Worm (Caenorhabditis elegans): ENCODE data around the gene grd-4.

DNA sequence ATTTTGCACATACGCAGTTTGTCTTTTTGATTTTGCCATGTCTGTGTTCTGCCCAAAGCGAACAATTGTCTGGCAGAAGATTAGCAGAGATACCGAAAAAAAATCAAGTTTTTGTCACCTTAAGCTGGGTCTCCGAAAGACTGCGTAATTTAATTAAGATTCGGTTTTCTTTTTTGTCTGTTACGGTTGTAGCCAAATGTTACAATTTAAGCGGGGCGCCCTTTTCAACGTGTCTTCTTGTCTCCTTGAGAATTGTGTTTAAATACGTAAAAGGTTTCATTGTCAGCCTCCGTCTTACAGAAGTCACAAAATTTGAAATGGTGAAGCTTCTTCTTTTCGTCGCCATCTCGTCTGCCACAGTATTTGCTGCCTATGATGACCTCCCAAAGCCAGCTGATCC lies 1.3 kb upstream of the grd-4 start, which contains the start of gene grd-14:
- TF ChIP-seq pax-3 (tag; optimal IDR thresholded peaks at IDR 0.05) (no peak), nhr-19 (GFP tag; conservative IDR thresholded peaks at IDR 0.05) (no peak), elt-2 (tag; optimal IDR thresholded peaks at IDR 0.05) (no peak), nhr-71 (tag; optimal IDR thresholded peaks at IDR 0.05) (no peak), ceh-82 (tag; optimal IDR thresholded peaks at IDR 0.05) (no peak), ztf-11 (tag; optimal IDR thresholded peaks at IDR 0.05) (no peak), F16B12.6 (tag; optimal IDR thresholded peaks at IDR 0.05) (no peak), hpl-2 (GFP tag; optimal IDR thresholded peaks at IDR 0.05) (no peak), unc-130 (tag; optimal IDR thresholded peaks at IDR 0.05) (no peak), ceh-63 (GFP tag; optimal IDR thresholded peaks at IDR 0.05) (no peak), aly-2 (tag; optimal IDR thresholded peaks at IDR 0.05) (no peak), ztf-4 (tag; optimal IDR thresholded peaks at IDR 0.05) (no peak)
